Fruit fly (Drosophila melanogaster) whole organism, wandering third instar larva: Measurements from ENCODE around the gene CG31638.
A peak's percentile ranks its signal among the peaks of the same experiment; 100 is the strongest.

Experiments
- CG9705 ChIP-seq: fragments of 200-800 bp; sonication (Bioruptor generic); optimal IDR thresholded peaks from 2 replicates; lab custom pipeline; 2018; ENCODE audit warnings: missing biosample characterization, mild to moderate bottlenecking, missing genetic modification characterization
- CrebA ChIP-seq: fragments of 200-800 bp; sonication (Bioruptor generic); optimal IDR thresholded peaks from 2 replicates; lab custom pipeline; 2016; ENCODE audit warnings: missing biosample characterization, mild to moderate bottlenecking, missing genetic modification characterization, borderline replicate concordance
- Dfd ChIP-seq: fragments of >200 bp; optimal IDR thresholded peaks from 2 replicates; lab custom pipeline; 2017; ENCODE audit warnings: missing biosample characterization, missing genetic modification characterization
- Dif ChIP-seq: fragments of 200-275, 200-300 bp; sonication (Bioruptor generic); optimal IDR thresholded peaks from 2 replicates; lab custom pipeline; 2018; ENCODE audit warnings: missing biosample characterization, missing genetic modification characterization; ENCODE audit not compliant: partially characterized antibody
- HLH106 ChIP-seq: fragments of 200-800 bp; optimal IDR thresholded peaks from 3 replicates; lab custom pipeline; 2019; ENCODE audit warnings: missing biosample characterization, mild to moderate bottlenecking, missing genetic modification characterization, moderate library complexity
- Hnf4 ChIP-seq: fragments of 200-800 bp; sonication (Bioruptor generic); optimal IDR thresholded peaks from 2 replicates; lab custom pipeline; 2016; ENCODE audit warnings: missing biosample characterization, mild to moderate bottlenecking, missing genetic modification characterization
- Hr78 ChIP-seq: fragments of >200 bp; optimal IDR thresholded peaks from 2 replicates; lab custom pipeline; 2017; ENCODE audit warnings: missing biosample characterization, missing genetic modification characterization
- Hr83 ChIP-seq: fragments of 200-300 bp; sonication (Bioruptor generic); optimal IDR thresholded peaks from 2 replicates; lab custom pipeline; 2016; ENCODE audit warnings: missing biosample characterization, mild to moderate bottlenecking, missing genetic modification characterization, moderate library complexity; ENCODE audit not compliant: poor library complexity, severe bottlenecking
- Jra ChIP-seq: sonication (Bioruptor generic); optimal IDR thresholded peaks from 2 replicates; lab custom pipeline; 2016; ENCODE audit warnings: missing biosample characterization, missing genetic modification characterization
- Mio ChIP-seq: sonication (Bioruptor generic); optimal IDR thresholded peaks from 2 replicates; lab custom pipeline; 2016; ENCODE audit warnings: missing biosample characterization, missing genetic modification characterization
- Myc ChIP-seq: fragments of >200 bp; optimal IDR thresholded peaks from 2 replicates; lab custom pipeline; 2017
- N ChIP-seq: fragments of >200 bp; optimal IDR thresholded peaks from 2 replicates; lab custom pipeline; 2018; ENCODE audit warnings: missing biosample characterization, missing external identifiers, missing genetic modification characterization
- OdsH ChIP-seq: fragments of 200-800 bp; sonication (Bioruptor generic); optimal IDR thresholded peaks from 2 replicates; lab custom pipeline; 2016; ENCODE audit warnings: missing biosample characterization, mild to moderate bottlenecking, missing genetic modification characterization
- Rel ChIP-seq, 2 experiments: fragments of 200-800 bp; sonication (Bioruptor generic) in 1 of 2; optimal IDR thresholded peaks; 2 replicates in 1 of 2; 3 replicates in 1 of 2; lab custom pipeline; 2016 to 2019; ENCODE audit warnings: mild to moderate bottlenecking in 2 of 2, missing biosample characterization in 2 of 2, missing genetic modification characterization in 2 of 2, moderate library complexity in 1 of 2
- Sp1 ChIP-seq: fragments of 200-800 bp; sonication (Bioruptor generic); optimal IDR thresholded peaks from 3 replicates; lab custom pipeline; 2019; ENCODE audit warnings: missing biosample characterization, mild to moderate bottlenecking, missing genetic modification characterization, moderate library complexity
- Vsx2 ChIP-seq: fragments of 200-300, 225-300 bp; sonication (Bioruptor generic); optimal IDR thresholded peaks from 2 replicates; lab custom pipeline; 2018; ENCODE audit warnings: missing biosample characterization, missing genetic modification characterization; ENCODE audit not compliant: partially characterized antibody
- br ChIP-seq: fragments of 200-800 bp; sonication (Bioruptor generic); optimal IDR thresholded peaks from 2 replicates; lab custom pipeline; 2016; ENCODE audit warnings: missing biosample characterization, missing genetic modification characterization
- brk ChIP-seq: fragments of 200-800 bp; sonication (Bioruptor generic); optimal IDR thresholded peaks from 2 replicates; lab custom pipeline; 2016; ENCODE audit warnings: missing biosample characterization, mild to moderate bottlenecking, missing genetic modification characterization
- dl ChIP-seq, 2 experiments: fragments of 175-275, 200-275 bp in 1 of 2; fragments of 200-275 bp in 1 of 2; sonication (Bioruptor generic); optimal IDR thresholded peaks; lab custom pipeline; 2018; ENCODE audit warnings: mild to moderate bottlenecking in 2 of 2, missing biosample characterization in 2 of 2, missing genetic modification characterization in 2 of 2, moderate library complexity in 2 of 2; ENCODE audit not compliant: partially characterized antibody in 2 of 2, insufficient read depth in 1 of 2
- dmrt93B ChIP-seq: fragments of 200-800 bp; sonication (Bioruptor generic); optimal IDR thresholded peaks from 2 replicates; lab custom pipeline; 2018; ENCODE audit warnings: missing biosample characterization, mild to moderate bottlenecking, missing genetic modification characterization
- dsf ChIP-seq: sonication (Bioruptor generic); optimal IDR thresholded peaks from 2 replicates; lab custom pipeline; 2016; ENCODE audit warnings: missing biosample characterization, missing genetic modification characterization, borderline replicate concordance
- ey ChIP-seq: fragments of 200-800 bp; sonication (Bioruptor generic); optimal IDR thresholded peaks from 2 replicates; lab custom pipeline; 2016; ENCODE audit warnings: missing biosample characterization, missing genetic modification characterization
- foxo ChIP-seq, 2 experiments: fragments of 200-800 bp; sonication (Bioruptor generic); optimal IDR thresholded peaks; 2 replicates in 1 of 2; 3 replicates in 1 of 2; lab custom pipeline; 2016 to 2017; ENCODE audit warnings: missing biosample characterization in 2 of 2, missing genetic modification characterization in 2 of 2
- fru ChIP-seq: fragments of 200-800 bp; sonication (Bioruptor generic); optimal IDR thresholded peaks from 3 replicates; lab custom pipeline; 2016; ENCODE audit warnings: missing biosample characterization, mild to moderate bottlenecking, missing genetic modification characterization
- h ChIP-seq: fragments of 200-800 bp; sonication (Bioruptor generic); optimal IDR thresholded peaks from 3 replicates; lab custom pipeline; 2016; ENCODE audit warnings: missing biosample characterization, mild to moderate bottlenecking, missing genetic modification characterization
- jim ChIP-seq: fragments of 175-275, 200-325 bp; sonication (Bioruptor generic); optimal IDR thresholded peaks from 2 replicates; lab custom pipeline; 2016; ENCODE audit warnings: missing biosample characterization, mild to moderate bottlenecking, missing genetic modification characterization
- lola ChIP-seq: fragments of >200 bp; optimal IDR thresholded peaks from 2 replicates; lab custom pipeline; 2017; ENCODE audit warnings: missing biosample characterization, missing genetic modification characterization
- pan ChIP-seq: fragments of >200 bp; optimal IDR thresholded peaks from 2 replicates; lab custom pipeline; 2017
- psq ChIP-seq: fragments of 200-800 bp; sonication (Bioruptor generic); optimal IDR thresholded peaks from 3 replicates; lab custom pipeline; 2017; ENCODE audit warnings: missing biosample characterization, mild to moderate bottlenecking, missing genetic modification characterization, moderate library complexity
- rgr ChIP-seq: fragments of 200-800 bp; sonication (Bioruptor generic); optimal IDR thresholded peaks from 3 replicates; lab custom pipeline; 2016; ENCODE audit warnings: missing biosample characterization, mild to moderate bottlenecking, missing genetic modification characterization
- sage ChIP-seq: fragments of 200-800 bp; sonication (Bioruptor generic); optimal IDR thresholded peaks from 2 replicates; lab custom pipeline; 2016; ENCODE audit warnings: missing biosample characterization, mild to moderate bottlenecking, missing genetic modification characterization
- sv ChIP-seq: fragments of 200-800 bp; sonication (Bioruptor generic); optimal IDR thresholded peaks from 3 replicates; lab custom pipeline; 2016; ENCODE audit warnings: missing biosample characterization, missing genetic modification characterization
- woc ChIP-seq: sonication (Bioruptor generic); optimal IDR thresholded peaks from 2 replicates; lab custom pipeline; 2016; ENCODE audit warnings: missing biosample characterization, mild to moderate bottlenecking, missing genetic modification characterization

CG31638 gene

dm6 chr2L:6481310-6481738 lies 9.5 kb upstream of the CG31638 start:
- peak; percentile 65 for TF ChIP-seq N (GFP tag; lab: Kevin White, UChicago)
- no peak for TF ChIP-seq woc (GFP tag; lab: Kevin White, UChicago)
- TF ChIP-seq sv (GFP tag; lab: Kevin White, UChicago) = no peak
- TF ChIP-seq Myc (lab: Kevin White, UChicago) = peak; percentile 84
- peak; percentile 29 for TF ChIP-seq rgr (GFP tag; lab: Kevin White, UChicago)
- TF ChIP-seq Sp1 = peak; percentile 8
- TF ChIP-seq Vsx2 = no peak
- TF ChIP-seq br (GFP tag; lab: Kevin White, UChicago) = peak; percentile 6
- peak in 1 of 2 experiments; percentile 28 for TF ChIP-seq foxo (GFP tag; optimal IDR thresholded peaks at IDR 0.05; lab: Kevin White, UChicago)
- TF ChIP-seq Hr83 (GFP tag; lab: Kevin White, UChicago) = peak; percentile 59
- peak; percentile 3 for TF ChIP-seq fru (GFP tag; lab: Kevin White, UChicago)
- TF ChIP-seq OdsH (GFP tag; lab: Kevin White, UChicago) = peak; percentile 0
- TF ChIP-seq jim (GFP tag; lab: Kevin White, UChicago) = no peak
- no peak for TF ChIP-seq Rel (GFP tag; optimal IDR thresholded peaks at IDR 0.05; lab: Kevin White, UChicago)
- peak; percentile 16 for TF ChIP-seq Rel (tag; optimal IDR thresholded peaks at IDR 0.05; lab: Kevin White, UChicago)
- TF ChIP-seq dl (GFP tag; optimal IDR thresholded peaks at IDR 0.05; lab: Kevin White, UChicago; ENCODE audit: insufficient read depth in 1 of 2, partially characterized antibody in 2 of 2) = peak in 1 of 2 experiments; percentile 54
- peak; percentile 40 for TF ChIP-seq h

DNA sequence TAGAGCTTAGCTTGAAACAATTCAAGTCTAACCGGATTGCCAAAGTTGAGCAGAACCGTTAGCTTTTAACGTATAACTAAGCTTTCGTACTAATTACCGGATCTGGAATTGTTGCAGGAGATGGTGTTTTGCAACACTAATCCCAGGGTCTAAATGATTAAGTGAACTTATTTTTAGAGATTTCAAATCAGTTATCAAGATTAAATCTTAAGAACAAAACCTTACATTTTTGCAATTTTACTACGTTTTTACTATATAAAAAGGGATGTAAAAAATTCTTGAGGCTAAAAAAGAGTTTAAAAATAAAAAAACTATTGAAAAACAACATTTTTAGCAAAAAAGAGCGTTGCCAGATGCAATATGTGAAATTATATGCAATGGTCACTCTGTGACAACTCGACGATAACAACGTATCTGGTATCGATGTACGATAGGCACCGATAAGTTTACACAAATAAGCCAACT lies 2.2 kb upstream of the CG31638 start, which contains the start of the genes KFase and epsilonCOP:
Gene KFase (minus strand): TSS at position 81 of the 465 bp plus-strand sequence.
Gene epsilonCOP (plus strand): TSS at position 415 of the 465 bp plus-strand sequence.
- TF ChIP-seq Hnf4 (GFP tag; lab: Kevin White, UChicago) = peak; percentile 83
- TF ChIP-seq dsf = peak; percentile 49
- TF ChIP-seq psq = peak; percentile 36
- TF ChIP-seq Rel (GFP tag; optimal IDR thresholded peaks at IDR 0.05; lab: Kevin White, UChicago) = no peak
- TF ChIP-seq Rel (tag; optimal IDR thresholded peaks at IDR 0.05; lab: Kevin White, UChicago) = peak; percentile 67
- peak; percentile 41 for TF ChIP-seq Sp1
- peak; percentile 75 for TF ChIP-seq Jra (GFP tag; lab: Kevin White, UChicago)
- TF ChIP-seq CG9705 (GFP tag; lab: Kevin White, UChicago) = peak; percentile 28
- TF ChIP-seq ey (GFP tag; lab: Kevin White, UChicago) = peak; percentile 48
- peak; percentile 51 for TF ChIP-seq rgr (GFP tag; lab: Kevin White, UChicago)
- TF ChIP-seq br (GFP tag; lab: Kevin White, UChicago) = peak; percentile 28
- TF ChIP-seq brk = no peak
- peak; percentile 75 for TF ChIP-seq Hr83 (GFP tag; lab: Kevin White, UChicago)
- TF ChIP-seq HLH106 (tag; lab: Kevin White, UChicago) = peak; percentile 51
- peak; percentile 40 for TF ChIP-seq sv (GFP tag; lab: Kevin White, UChicago)
- peak; percentile 55 for TF ChIP-seq OdsH (GFP tag; lab: Kevin White, UChicago)
- TF ChIP-seq lola (GFP tag; lab: Kevin White, UChicago) = no peak
- TF ChIP-seq h = peak; percentile 68
- TF ChIP-seq foxo (GFP tag; optimal IDR thresholded peaks at IDR 0.05; lab: Kevin White, UChicago) = peak in 1 of 2 experiments; percentile 47
- TF ChIP-seq pan (lab: Kevin White, UChicago) = no peak
- TF ChIP-seq Mio (GFP tag; lab: Kevin White, UChicago) = no peak

DNA sequence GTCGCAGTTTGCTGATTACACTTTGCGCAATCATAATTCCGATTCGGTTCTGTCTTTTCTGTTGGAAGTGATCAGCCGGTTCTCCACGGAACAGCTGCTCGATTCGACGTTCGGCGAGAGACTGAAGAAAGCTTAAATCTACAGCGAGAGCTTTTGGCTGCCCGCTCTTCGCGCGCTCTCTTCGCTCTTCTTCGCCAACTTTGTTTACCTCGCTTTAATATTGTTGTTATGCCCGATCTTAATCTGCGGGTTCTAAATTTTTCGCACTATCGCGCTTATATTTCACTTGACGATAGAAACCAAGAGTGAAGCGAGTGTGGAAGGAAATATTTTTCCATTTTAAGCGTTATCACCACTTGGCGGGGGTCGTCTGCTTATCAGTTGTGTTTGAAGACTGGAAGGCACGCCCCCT lies 3.5 kb downstream of the CG31638 start, which contains the start of gene CG9547:
Gene CG9547 (minus strand): TSS at position 128 of the 412 bp plus-strand sequence.
- TF ChIP-seq rgr (GFP tag; lab: Kevin White, UChicago) = peak; percentile 9
- no peak for TF ChIP-seq Mio (GFP tag; lab: Kevin White, UChicago)
- no peak for TF ChIP-seq Hr78
- peak; percentile 69 for TF ChIP-seq Dif (GFP tag; lab: Kevin White, UChicago)
- no peak for TF ChIP-seq jim (GFP tag; lab: Kevin White, UChicago)
- TF ChIP-seq lola (GFP tag; lab: Kevin White, UChicago) = no peak
- no peak for TF ChIP-seq Rel (GFP tag; optimal IDR thresholded peaks at IDR 0.05; lab: Kevin White, UChicago)
- peak; percentile 37 for TF ChIP-seq Rel (tag; optimal IDR thresholded peaks at IDR 0.05; lab: Kevin White, UChicago)
- no peak for TF ChIP-seq foxo (GFP tag; optimal IDR thresholded peaks at IDR 0.05; lab: Kevin White, UChicago)
- peak; percentile 3 for TF ChIP-seq h
- no peak for TF ChIP-seq woc (GFP tag; lab: Kevin White, UChicago)
- peak; percentile 41 for TF ChIP-seq Sp1
- TF ChIP-seq dl (GFP tag; optimal IDR thresholded peaks at IDR 0.05; lab: Kevin White, UChicago; ENCODE audit: insufficient read depth in 1 of 2, partially characterized antibody in 2 of 2) = peak in 1 of 2 experiments; percentile 57

dm6 chr2L:6496753-6497152 lies 5.9 kb downstream of the CG31638 start, which contains the start of gene CG9550:
Gene CG9550, plus strand, starts transcription at chr2L:6497053.
- TF ChIP-seq CrebA (no peak), rgr (GFP tag; lab: Kevin White, UChicago) (no peak), CG9705 (GFP tag; lab: Kevin White, UChicago) (no peak), Jra (GFP tag; lab: Kevin White, UChicago) (no peak), Mio (GFP tag; lab: Kevin White, UChicago) (no peak), Dfd (no peak), HLH106 (tag; lab: Kevin White, UChicago) (no peak), sage (GFP tag; lab: Kevin White, UChicago) (no peak), lola (GFP tag; lab: Kevin White, UChicago) (no peak), br (GFP tag; lab: Kevin White, UChicago) (no peak), dmrt93B (GFP tag; lab: Kevin White, UChicago) (no peak), OdsH (GFP tag; lab: Kevin White, UChicago) (no peak), h (no peak), brk (no peak), Hnf4 (GFP tag; lab: Kevin White, UChicago) (no peak), woc (GFP tag; lab: Kevin White, UChicago) (no peak), Hr83 (GFP tag; lab: Kevin White, UChicago) (no peak), Dif (GFP tag; lab: Kevin White, UChicago) (no peak), pan (lab: Kevin White, UChicago) (no peak), jim (GFP tag; lab: Kevin White, UChicago) (no peak)
